Worm (Caenorhabditis elegans) whole organism, late embryonic: ENCODE measurements around the gene T04B2.3.

Source experiments
- K02D7.2 ChIP-seq: sonication (generic microtip); optimal IDR thresholded peaks from 2 replicates; lab custom pipeline; 2017; ENCODE audit warnings: mild to moderate bottlenecking, missing genetic modification characterization, missing compliant biosample characterization
- Y22D7AL.16 ChIP-seq: sonication (generic microtip); optimal IDR thresholded peaks from 2 replicates; lab custom pipeline; 2016; ENCODE audit warnings: missing genetic modification characterization, missing compliant biosample characterization
- ahr-1 ChIP-seq: sonication (generic microtip); optimal IDR thresholded peaks from 2 replicates; lab custom pipeline; 2016; ENCODE audit warnings: missing genetic modification characterization, missing compliant biosample characterization
- ceh-14 ChIP-seq: sonication (generic microtip); optimal IDR thresholded peaks from 2 replicates; lab custom pipeline; 2016; ENCODE audit warnings: missing genotype, missing genetic modification characterization, missing compliant biosample characterization
- ceh-18 ChIP-seq: sonication (generic microtip); optimal IDR thresholded peaks from 2 replicates; lab custom pipeline; 2016; ENCODE audit warnings: missing genetic modification characterization, missing compliant biosample characterization
- ceh-19 ChIP-seq: fragments of 200-800 bp; sonication (Bioruptor generic); optimal IDR thresholded peaks from 2 replicates; lab custom pipeline; 2018; ENCODE audit warnings: mild to moderate bottlenecking, missing genetic modification characterization, missing compliant biosample characterization
- ceh-24 ChIP-seq: sonication (generic microtip); optimal IDR thresholded peaks from 2 replicates; lab custom pipeline; 2016; ENCODE audit warnings: mild to moderate bottlenecking, missing genetic modification characterization, missing compliant biosample characterization
- ceh-30 ChIP-seq: fragments of 150-350 bp; optimal IDR thresholded peaks from 2 replicates; lab custom pipeline; 2014; ENCODE audit warnings: missing biosample characterization, missing genetic modification characterization
- ceh-34 ChIP-seq: sonication (generic microtip); optimal IDR thresholded peaks from 2 replicates; lab custom pipeline; 2016; ENCODE audit warnings: mild to moderate bottlenecking, missing genetic modification characterization, missing compliant biosample characterization
- ceh-45 ChIP-seq: fragments of 200-800 bp; sonication (Bioruptor generic); IDR thresholded peaks from 2 replicates; pipeline ENCODE4 v1.3.6; 2022; ENCODE audit warnings: missing genetic modification reagents, missing genetic modification characterization, missing compliant biosample characterization
- ceh-9 ChIP-seq: sonication (generic microtip); optimal IDR thresholded peaks from 2 replicates; lab custom pipeline; 2016; ENCODE audit warnings: mild to moderate bottlenecking, missing genetic modification characterization, inconsistent platforms, missing compliant biosample characterization
- dmd-4 ChIP-seq: sonication (generic microtip); optimal IDR thresholded peaks from 2 replicates; lab custom pipeline; 2016; ENCODE audit warnings: borderline replicate concordance, missing genetic modification characterization, missing compliant biosample characterization
- elt-4 ChIP-seq: sonication (generic microtip); optimal IDR thresholded peaks from 2 replicates; lab custom pipeline; 2016; ENCODE audit warnings: missing genetic modification characterization, missing compliant biosample characterization
- ets-4 ChIP-seq: sonication (generic microtip); optimal IDR thresholded peaks from 2 replicates; lab custom pipeline; 2016; ENCODE audit warnings: missing genetic modification characterization, missing compliant biosample characterization
- eyg-1 ChIP-seq: sonication (generic microtip); optimal IDR thresholded peaks from 2 replicates; lab custom pipeline; 2016; ENCODE audit warnings: missing genotype, missing genetic modification characterization, missing compliant biosample characterization
- fkh-10 ChIP-seq: fragments of 150-350 bp; optimal IDR thresholded peaks from 2 replicates; lab custom pipeline; 2014; ENCODE audit warnings: missing biosample characterization, missing genetic modification reagents, missing genetic modification characterization
- fkh-6 ChIP-seq: sonication (generic microtip); optimal IDR thresholded peaks from 2 replicates; lab custom pipeline; 2016; ENCODE audit warnings: missing genetic modification characterization, missing compliant biosample characterization
- hlh-30 ChIP-seq: sonication (generic microtip); optimal IDR thresholded peaks from 2 replicates; lab custom pipeline; 2017; ENCODE audit warnings: antibody characterized with exemption, missing genetic modification characterization, missing compliant biosample characterization; ENCODE audit not compliant: insufficient read depth
- hlh-8 ChIP-seq: sonication (generic microtip); optimal IDR thresholded peaks from 2 replicates; lab custom pipeline; 2016; ENCODE audit warnings: missing genotype, missing genetic modification characterization, missing compliant biosample characterization
- lim-6 ChIP-seq: sonication (generic microtip); optimal IDR thresholded peaks from 2 replicates; lab custom pipeline; 2016; ENCODE audit warnings: missing genetic modification characterization, missing compliant biosample characterization
- lin-11 ChIP-seq: fragments of 200-800 bp; sonication (Bioruptor generic); optimal IDR thresholded peaks from 2 replicates; lab custom pipeline; 2018; ENCODE audit warnings: mild to moderate bottlenecking, missing genetic modification characterization, missing compliant biosample characterization
- nhr-232 ChIP-seq: sonication (generic microtip); optimal IDR thresholded peaks from 2 replicates; lab custom pipeline; 2016; ENCODE audit warnings: missing genetic modification characterization, missing compliant biosample characterization
- npax-4 ChIP-seq: sonication (generic microtip); optimal IDR thresholded peaks from 2 replicates; lab custom pipeline; 2016; ENCODE audit warnings: missing genetic modification characterization, missing compliant biosample characterization
- odd-2 ChIP-seq: sonication (generic microtip); optimal IDR thresholded peaks from 2 replicates; lab custom pipeline; 2017; ENCODE audit warnings: antibody characterized with exemption, mild to moderate bottlenecking, missing genetic modification characterization, missing compliant biosample characterization
- pat-9 ChIP-seq: fragments of 200-800 bp; sonication (Bioruptor generic); optimal IDR thresholded peaks from 2 replicates; lab custom pipeline; 2018; ENCODE audit warnings: mild to moderate bottlenecking, missing genetic modification characterization, moderate library complexity, missing compliant biosample characterization
- pha-2 ChIP-seq: sonication (generic microtip); optimal IDR thresholded peaks from 2 replicates; lab custom pipeline; 2017; ENCODE audit warnings: mild to moderate bottlenecking, missing genetic modification characterization, missing compliant biosample characterization
- pha-4 ChIP-seq: fragments of 150-350 bp; optimal IDR thresholded peaks from 2 replicates; lab custom pipeline; 2018; ENCODE audit warnings: missing biosample characterization, missing genetic modification reagents, missing genetic modification characterization
- ref-2 ChIP-seq: sonication (generic microtip); optimal IDR thresholded peaks from 2 replicates; lab custom pipeline; 2016; ENCODE audit warnings: missing genetic modification characterization, missing compliant biosample characterization
- rnt-1 ChIP-seq: sonication (generic microtip); optimal IDR thresholded peaks from 2 replicates; lab custom pipeline; 2016; ENCODE audit warnings: missing genetic modification characterization, missing compliant biosample characterization
- sox-2 ChIP-seq: fragments of 200-800 bp; sonication (Bioruptor generic); IDR thresholded peaks from 2 replicates; pipeline ENCODE4 v1.3.6; 2022; ENCODE audit warnings: missing genetic modification reagents, missing genetic modification characterization, missing compliant biosample characterization
- sox-4 ChIP-seq: sonication (generic microtip); optimal IDR thresholded peaks from 2 replicates; lab custom pipeline; 2017; ENCODE audit warnings: mild to moderate bottlenecking, missing genetic modification characterization, inconsistent platforms, missing compliant biosample characterization
- syd-9 ChIP-seq: sonication (generic microtip); optimal IDR thresholded peaks from 2 replicates; lab custom pipeline; 2016; ENCODE audit warnings: mild to moderate bottlenecking, missing genetic modification characterization, moderate library complexity, missing compliant biosample characterization
- tbx-2 ChIP-seq: sonication (generic microtip); optimal IDR thresholded peaks from 2 replicates; lab custom pipeline; 2016; ENCODE audit warnings: missing genetic modification characterization, missing compliant biosample characterization
- tbx-7 ChIP-seq: sonication (generic microtip); optimal IDR thresholded peaks from 2 replicates; lab custom pipeline; 2016; ENCODE audit warnings: missing genotype, missing genetic modification characterization, missing compliant biosample characterization
- zip-5 ChIP-seq: sonication (generic microtip); optimal IDR thresholded peaks from 2 replicates; lab custom pipeline; 2016; ENCODE audit warnings: missing genetic modification characterization, missing compliant biosample characterization
- ztf-16 ChIP-seq: sonication (generic microtip); optimal IDR thresholded peaks from 2 replicates; lab custom pipeline; 2017; ENCODE audit warnings: missing genetic modification characterization, missing compliant biosample characterization

T04B2.3 gene

ce11 chrIV:10040803-10041202 is 6.4 kb upstream of the T04B2.3 start, which contains the start of gene dhs-31:
dhs-31 (minus strand) TSS chrIV:10040903.
- TF ChIP-seq ceh-24 (tag; lab: Kevin White, UChicago) = no peak
- TF ChIP-seq K02D7.2 (tag; lab: Kevin White, UChicago) = no peak
- TF ChIP-seq sox-2 (GFP tag; lab: Robert Waterston, UW) = no peak

- TF ChIP-seq pha-4 (no peak), ceh-45 (GFP tag; lab: Robert Waterston, UW) (no peak), ahr-1 (tag; lab: Kevin White, UChicago) (no peak), zip-5 (tag; lab: Kevin White, UChicago) (no peak), ets-4 (tag; lab: Kevin White, UChicago) (no peak), elt-4 (tag; lab: Kevin White, UChicago) (no peak), tbx-2 (tag; lab: Kevin White, UChicago) (no peak), hlh-8 (tag; lab: Kevin White, UChicago) (no peak), sox-4 (tag; lab: Kevin White, UChicago) (no peak), ceh-34 (tag; lab: Kevin White, UChicago) (no peak), ztf-16 (no peak), ceh-19 (GFP tag; lab: Kevin White, UChicago) (no peak), nhr-232 (tag; lab: Kevin White, UChicago) (no peak), rnt-1 (no peak), pat-9 (no peak), syd-9 (tag; lab: Kevin White, UChicago) (no peak), pha-2 (tag; lab: Kevin White, UChicago) (no peak), eyg-1 (tag; lab: Kevin White, UChicago) (no peak), Y22D7AL.16 (tag; lab: Kevin White, UChicago) (no peak)
Measured at ce11 chrIV:10042881-10043280, 4.3 kb upstream of the T04B2.3 start, which contains the start of gene frk-1. frk-1 (plus strand) TSS chrIV:10043181.

ce11 chrIV:10046005-10046404 is 1.2 kb upstream of the T04B2.3 start:
- TF ChIP-seq ceh-30 (tag; lab: Kevin White, UChicago) (no peak), pha-2 (tag; lab: Kevin White, UChicago) (no peak)

- TF ChIP-seq ceh-18 (tag; lab: Kevin White, UChicago) (no peak), fkh-10 (no peak), lin-11 (tag; lab: Kevin White, UChicago) (no peak), fkh-6 (tag; lab: Kevin White, UChicago) (no peak), sox-4 (tag; lab: Kevin White, UChicago) (no peak), hlh-30 (tag; lab: Kevin White, UChicago) (no peak), tbx-2 (tag; lab: Kevin White, UChicago) (no peak), sox-2 (GFP tag; lab: Robert Waterston, UW) (no peak), lim-6 (no peak), pha-2 (tag; lab: Kevin White, UChicago) (no peak), pha-4 (no peak), ref-2 (no peak), dmd-4 (tag; lab: Kevin White, UChicago) (no peak), tbx-7 (tag; lab: Kevin White, UChicago) (no peak), eyg-1 (tag; lab: Kevin White, UChicago) (no peak), odd-2 (tag; lab: Kevin White, UChicago) (no peak)
Measured at ce11 chrIV:10048268-10048667, 1.1 kb downstream of the T04B2.3 start.

- TF ChIP-seq ceh-14 (no peak), ceh-9 (tag; lab: Kevin White, UChicago) (no peak), zip-5 (tag; lab: Kevin White, UChicago) (no peak), ceh-24 (tag; lab: Kevin White, UChicago) (no peak), npax-4 (no peak)
- TF ChIP-seq, all 69 proteins: peak for 0
Measured at ce11 chrIV:10051088-10051487, 3.9 kb downstream of the T04B2.3 start, which contains the start of gene T04B2.8. T04B2.8 (minus strand) TSS chrIV:10051188.
